Worm (Caenorhabditis elegans) whole organism, L4/young adult: ENCODE measurements around the gene nhr-117.

Experiments
- W03F9.2 ChIP-seq: fragments of 150-350 bp; optimal IDR thresholded peaks from 2 replicates; lab custom pipeline; 2014; ENCODE audit warnings: missing biosample characterization, missing genetic modification characterization
- him-1 ChIP-seq: sonication (generic microtip); optimal IDR thresholded peaks from 2 replicates; lab custom pipeline; 2016; ENCODE audit warnings: missing genotype, missing genetic modification reagents, missing genetic modification characterization, missing compliant biosample characterization

- TF ChIP-seq him-1 (tag; lab: Kevin White, UChicago) (no peak), W03F9.2 (tag; lab: Kevin White, UChicago) (no peak)
Measured at ce11 chrV:1594554-1595092, 26.7 kb downstream of the nhr-117 start.
